Comparison of ENCODE assay signal across 4 fruit fly cellular contexts in the genomic region with DNA sequence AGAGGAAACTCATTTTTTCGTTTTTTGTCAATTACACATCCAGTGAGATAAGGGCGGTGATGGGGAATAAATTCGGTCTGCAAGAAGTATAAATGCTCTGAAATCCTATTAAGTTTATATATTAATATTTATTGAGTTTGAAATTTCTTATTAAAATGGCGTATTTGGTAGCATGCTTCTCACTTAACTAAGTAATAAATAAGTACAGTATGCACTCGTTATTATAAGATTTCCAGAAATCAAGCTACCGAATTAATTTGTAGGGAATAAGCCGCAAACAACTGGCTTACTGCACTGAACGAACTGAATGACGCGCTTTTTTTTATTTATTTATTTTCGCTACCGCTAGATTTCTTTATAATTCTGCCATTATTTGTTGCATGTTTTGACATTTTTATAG.
TF ChIP-seq lines count a peak whose summit lies in the region.

No protein-coding gene starts in this region.

- TF ChIP-seq CTCF in whole organism, embryonic (GFP tag; optimal IDR thresholded peaks at IDR 0.05; lab: Kevin White, UChicago) = no peak

TF ChIP-seq in whole organism, embryonic, 481 proteins besides CTCF, POLR2A, EP300 and RAD21:
- TF ChIP-seq so (GFP tag; IDR thresholded peaks at IDR 0.05; lab: Robert Waterston, UW) = no peak
- no peak for TF ChIP-seq Hey (tag; optimal IDR thresholded peaks at IDR 0.05; lab: Kevin White, UChicago)
- no peak for TF ChIP-seq CG9876 (GFP tag; optimal IDR thresholded peaks at IDR 0.05; lab: Kevin White, UChicago)
- TF ChIP-seq Lpt (GFP tag; optimal IDR thresholded peaks at IDR 0.05; lab: Kevin White, UChicago) = no peak
- TF ChIP-seq wek (GFP tag; optimal IDR thresholded peaks at IDR 0.05; lab: Kevin White, UChicago) = no peak
- no peak for TF ChIP-seq CG7357 (GFP tag; IDR thresholded peaks at IDR 0.05; lab: Robert Waterston, UW)
- no peak for TF ChIP-seq Aef1 (GFP tag; IDR thresholded peaks at IDR 0.05; lab: Robert Waterston, UW)
- TF ChIP-seq Dek (tag; optimal IDR thresholded peaks at IDR 0.05; lab: Kevin White, UChicago) = no peak
- TF ChIP-seq CG10274 (GFP tag; optimal IDR thresholded peaks at IDR 0.05; lab: Kevin White, UChicago) = peak; percentile 66
- no peak for TF ChIP-seq CG6254 (GFP tag; optimal IDR thresholded peaks at IDR 0.05; lab: Kevin White, UChicago)
- peak; percentile 71 for TF ChIP-seq sens (GFP tag; lab: Kevin White, UChicago)
- TF ChIP-seq CG3726 (GFP tag; IDR thresholded peaks at IDR 0.05; lab: Robert Waterston, UW) = no peak
- TF ChIP-seq CG33213 (GFP tag; optimal IDR thresholded peaks at IDR 0.05; lab: Kevin White, UChicago) = no peak

TF ChIP-seq in whole organism, prepupa, 60 proteins besides CTCF, POLR2A, EP300 and RAD21 (continues in another document):
- TF ChIP-seq Met (GFP tag; optimal IDR thresholded peaks at IDR 0.05; lab: Kevin White, UChicago) = no peak
- peak; percentile 37 for TF ChIP-seq Sox102F (GFP tag; optimal IDR thresholded peaks at IDR 0.05; lab: Kevin White, UChicago)
- no peak for TF ChIP-seq CG8119 (GFP tag; IDR thresholded peaks at IDR 0.05; lab: Robert Waterston, UW)
- no peak for TF ChIP-seq Eip75B (GFP tag; optimal IDR thresholded peaks at IDR 0.05; lab: Kevin White, UChicago)
- no peak for TF ChIP-seq vri (GFP tag; optimal IDR thresholded peaks at IDR 0.05; lab: Kevin White, UChicago)
- no peak for TF ChIP-seq salr (GFP tag; optimal IDR thresholded peaks at IDR 0.05; lab: Kevin White, UChicago)
- TF ChIP-seq pdm3 (GFP tag; optimal IDR thresholded peaks at IDR 0.05; lab: Kevin White, UChicago) = no peak
- TF ChIP-seq CG1621 (tag; optimal IDR thresholded peaks at IDR 0.05; lab: Kevin White, UChicago) = no peak
- no peak for TF ChIP-seq Hr38 (GFP tag; optimal IDR thresholded peaks at IDR 0.05; lab: Kevin White, UChicago)
- TF ChIP-seq fd59A (GFP tag; optimal IDR thresholded peaks at IDR 0.05; lab: Kevin White, UChicago) = no peak
- TF ChIP-seq fd85E (GFP tag; optimal IDR thresholded peaks at IDR 0.05; lab: Kevin White, UChicago) = no peak
- TF ChIP-seq CG7368 (GFP tag; optimal IDR thresholded peaks at IDR 0.05; lab: Kevin White, UChicago) = no peak
- TF ChIP-seq Hr4 (GFP tag; optimal IDR thresholded peaks at IDR 0.05; lab: Kevin White, UChicago) = no peak
- peak; percentile 27 for TF ChIP-seq Blimp-1 (GFP tag; optimal IDR thresholded peaks at IDR 0.05; lab: Kevin White, UChicago)
- peak; percentile 32 for TF ChIP-seq CG31627 (GFP tag; optimal IDR thresholded peaks at IDR 0.05; lab: Kevin White, UChicago)
- no peak for TF ChIP-seq ss (GFP tag; optimal IDR thresholded peaks at IDR 0.05; lab: Kevin White, UChicago)
- peak; percentile 23 for TF ChIP-seq achi (GFP tag; optimal IDR thresholded peaks at IDR 0.05; lab: Kevin White, UChicago)
- TF ChIP-seq dsx (GFP tag; optimal IDR thresholded peaks at IDR 0.05; lab: Kevin White, UChicago; ENCODE audit: poor library complexity, severe bottlenecking) = no peak
- no peak for TF ChIP-seq CG16779 (tag; optimal IDR thresholded peaks at IDR 0.05; lab: Kevin White, UChicago)
- TF ChIP-seq Sox15 (GFP tag; optimal IDR thresholded peaks at IDR 0.05; lab: Kevin White, UChicago) = no peak
- TF ChIP-seq Eip93F (GFP tag; optimal IDR thresholded peaks at IDR 0.05; lab: Kevin White, UChicago) = no peak
- TF ChIP-seq cyc (GFP tag; optimal IDR thresholded peaks at IDR 0.05; lab: Kevin White, UChicago) = peak; percentile 51
- peak; percentile 57 for TF ChIP-seq topi (GFP tag; optimal IDR thresholded peaks at IDR 0.05; lab: Kevin White, UChicago)
- no peak for TF ChIP-seq Lpt (GFP tag; optimal IDR thresholded peaks at IDR 0.05; lab: Kevin White, UChicago)
- no peak for TF ChIP-seq CG6854 (GFP tag; optimal IDR thresholded peaks at IDR 0.05; lab: Kevin White, UChicago)
- TF ChIP-seq Ets21C (GFP tag; optimal IDR thresholded peaks at IDR 0.05; lab: Kevin White, UChicago) = no peak

TF ChIP-seq in whole organism, pupa, 21 proteins besides CTCF, POLR2A, EP300 and RAD21:
- no peak for TF ChIP-seq fd96Ca (GFP tag; IDR thresholded peaks at IDR 0.05; lab: Robert Waterston, UW)
- peak; percentile 16 for TF ChIP-seq Snoo (tag; optimal IDR thresholded peaks at IDR 0.05; lab: Kevin White, UChicago)
- TF ChIP-seq D1 (tag; optimal IDR thresholded peaks at IDR 0.05; lab: Kevin White, UChicago) = no peak
- no peak for TF ChIP-seq CG17806 (tag; optimal IDR thresholded peaks at IDR 0.05; lab: Kevin White, UChicago)
- no peak for TF ChIP-seq Ets98B (GFP tag; IDR thresholded peaks at IDR 0.05; lab: Robert Waterston, UW)

TF ChIP-seq in whole organism, wandering third instar larva, 38 proteins besides CTCF, POLR2A, EP300 and RAD21:
- no peak for TF ChIP-seq sv (GFP tag; optimal IDR thresholded peaks at IDR 0.05; lab: Kevin White, UChicago)
- no peak for TF ChIP-seq CG32264 (GFP tag; optimal IDR thresholded peaks at IDR 0.05; lab: Kevin White, UChicago)
- TF ChIP-seq Myc (optimal IDR thresholded peaks at IDR 0.05; lab: Kevin White, UChicago) = no peak
- TF ChIP-seq Hr83 (GFP tag; optimal IDR thresholded peaks at IDR 0.05; lab: Kevin White, UChicago; ENCODE audit: poor library complexity, severe bottlenecking) = no peak
- peak; percentile 59 for TF ChIP-seq HLH106 (tag; optimal IDR thresholded peaks at IDR 0.05; lab: Kevin White, UChicago)
- peak; percentile 45 for TF ChIP-seq fru (GFP tag; optimal IDR thresholded peaks at IDR 0.05; lab: Kevin White, UChicago)
- TF ChIP-seq brk (GFP tag; optimal IDR thresholded peaks at IDR 0.05; lab: Kevin White, UChicago) = no peak
- no peak for TF ChIP-seq tai (GFP tag; optimal IDR thresholded peaks at IDR 0.05; lab: Kevin White, UChicago)
- TF ChIP-seq h (GFP tag; optimal IDR thresholded peaks at IDR 0.05; lab: Kevin White, UChicago) = peak; percentile 52
- no peak for TF ChIP-seq woc (GFP tag; optimal IDR thresholded peaks at IDR 0.05; lab: Kevin White, UChicago)
- TF ChIP-seq lola (GFP tag; optimal IDR thresholded peaks at IDR 0.05; lab: Kevin White, UChicago) = no peak
- TF ChIP-seq Rel (GFP tag; optimal IDR thresholded peaks at IDR 0.05; lab: Kevin White, UChicago) = no peak
- no peak for TF ChIP-seq Rel (tag; optimal IDR thresholded peaks at IDR 0.05; lab: Kevin White, UChicago)
- TF ChIP-seq OdsH (GFP tag; optimal IDR thresholded peaks at IDR 0.05; lab: Kevin White, UChicago) = peak; percentile 27
- TF ChIP-seq sage (GFP tag; optimal IDR thresholded peaks at IDR 0.05; lab: Kevin White, UChicago) = peak; percentile 1
- no peak for TF ChIP-seq Mio (GFP tag; optimal IDR thresholded peaks at IDR 0.05; lab: Kevin White, UChicago)
- no peak for TF ChIP-seq GATAd (GFP tag; optimal IDR thresholded peaks at IDR 0.05; lab: Kevin White, UChicago)
- no peak for TF ChIP-seq Hnf4 (GFP tag; optimal IDR thresholded peaks at IDR 0.05; lab: Kevin White, UChicago)
- TF ChIP-seq Dif (GFP tag; optimal IDR thresholded peaks at IDR 0.05; lab: Kevin White, UChicago; ENCODE audit: partially characterized antibody) = no peak
- peak; percentile 36 for TF ChIP-seq rgr (GFP tag; optimal IDR thresholded peaks at IDR 0.05; lab: Kevin White, UChicago)
- no peak for TF ChIP-seq Vsx2 (GFP tag; optimal IDR thresholded peaks at IDR 0.05; lab: Kevin White, UChicago; ENCODE audit: partially characterized antibody)
- TF ChIP-seq usp (GFP tag; optimal IDR thresholded peaks at IDR 0.05; lab: Kevin White, UChicago) = no peak
- no peak for TF ChIP-seq pan (optimal IDR thresholded peaks at IDR 0.05; lab: Kevin White, UChicago)
- no peak for TF ChIP-seq N (GFP tag; optimal IDR thresholded peaks at IDR 0.05; lab: Kevin White, UChicago)
- TF ChIP-seq jim (GFP tag; optimal IDR thresholded peaks at IDR 0.05; lab: Kevin White, UChicago) = no peak
- TF ChIP-seq Abd-B (GFP tag; optimal IDR thresholded peaks at IDR 0.05; lab: Kevin White, UChicago) = no peak
- no peak for TF ChIP-seq CrebA (GFP tag; optimal IDR thresholded peaks at IDR 0.05; lab: Kevin White, UChicago; ENCODE audit: borderline replicate concordance)
- TF ChIP-seq Hr78 (GFP tag; optimal IDR thresholded peaks at IDR 0.05; lab: Kevin White, UChicago) = no peak
- no peak for TF ChIP-seq Sp1 (GFP tag; optimal IDR thresholded peaks at IDR 0.05; lab: Kevin White, UChicago)
- TF ChIP-seq ey (GFP tag; optimal IDR thresholded peaks at IDR 0.05; lab: Kevin White, UChicago) = no peak
- no peak for TF ChIP-seq dl (GFP tag; optimal IDR thresholded peaks at IDR 0.05; lab: Kevin White, UChicago; ENCODE audit: insufficient read depth in 1 of 2, partially characterized antibody in 2 of 2)
- TF ChIP-seq br (GFP tag; optimal IDR thresholded peaks at IDR 0.05; lab: Kevin White, UChicago) = no peak
- TF ChIP-seq dmrt93B (GFP tag; optimal IDR thresholded peaks at IDR 0.05; lab: Kevin White, UChicago) = peak; percentile 21

Comparison
In these comparisons a context has a peak if more than half of its experiments do, and no peak if none do; other contexts are left out.
1. Of the 7 proteins assayed by ChIP-seq in both whole organism, embryonic and whole organism, prepupa: peak only in whole organism, embryonic: none; only in whole organism, prepupa: Blimp-1, Hr39 and Sox102F; in both: none; in neither: 4.